Fruit fly (Drosophila melanogaster) whole organism, embryonic: Measurements from ENCODE around the gene Peritrophin-15a.
A peak's percentile ranks its signal among the peaks of the same experiment; 100 is the strongest.

Source experiments
- ATbp ChIP-seq: fragments of 200-800 bp; sonication (Bioruptor generic); optimal IDR thresholded peaks from 2 replicates; lab custom pipeline; 2017; ENCODE audit warnings: missing biosample characterization, mild to moderate bottlenecking, missing genetic modification characterization, missing genetic modification reagents
- Atf3 ChIP-seq: fragments of 200-800 bp; sonication (Bioruptor generic); optimal IDR thresholded peaks from 3 replicates; lab custom pipeline; 2016; ENCODE audit warnings: missing biosample characterization, missing genetic modification characterization
- Atf6 ChIP-seq: fragments of 200-800 bp; sonication (Bioruptor generic); IDR thresholded peaks from 2 replicates; pipeline ENCODE4 v1.3.6; 2022; ENCODE audit warnings: missing biosample characterization, missing genetic modification characterization
- CG10209 ChIP-seq: fragments of 200-800 bp; sonication (Bioruptor generic); optimal IDR thresholded peaks from 3 replicates; lab custom pipeline; 2017; ENCODE audit warnings: missing biosample characterization, mild to moderate bottlenecking, missing genetic modification characterization, missing genetic modification reagents
- CG10267 ChIP-seq: fragments of 200-800 bp; sonication (Bioruptor generic); optimal IDR thresholded peaks from 2 replicates; lab custom pipeline; 2018; ENCODE audit warnings: missing biosample characterization, mild to moderate bottlenecking, missing genetic modification characterization, moderate library complexity
- CG13287 ChIP-seq: fragments of 200-800 bp; sonication (Bioruptor generic); IDR thresholded peaks from 2 replicates; pipeline ENCODE4 v1.3.6; 2022; ENCODE audit warnings: missing biosample characterization, missing genetic modification characterization; ENCODE audit not compliant: partially characterized antibody
- CG13424 ChIP-seq: fragments of 200-800 bp; sonication (Bioruptor generic); optimal IDR thresholded peaks from 2 replicates; lab custom pipeline; 2019; ENCODE audit warnings: missing biosample characterization, mild to moderate bottlenecking, missing genetic modification characterization, moderate library complexity
- CG14710 ChIP-seq: fragments of 200-800 bp; sonication (Bioruptor generic); optimal IDR thresholded peaks from 3 replicates; lab custom pipeline; 2019; ENCODE audit warnings: missing biosample characterization, mild to moderate bottlenecking, missing genetic modification characterization, moderate library complexity
- CG15269 ChIP-seq: fragments of 200-800 bp; sonication (Bioruptor generic); optimal IDR thresholded peaks from 2 replicates; lab custom pipeline; 2018; ENCODE audit warnings: missing biosample characterization, mild to moderate bottlenecking, missing genetic modification characterization, moderate library complexity
- CG1529 ChIP-seq: fragments of 200-800 bp; sonication (Bioruptor generic); optimal IDR thresholded peaks from 3 replicates; lab custom pipeline; 2018; ENCODE audit warnings: missing biosample characterization, missing genetic modification characterization
- CG1603 ChIP-seq: fragments of 200-800 bp; sonication (Bioruptor generic); optimal IDR thresholded peaks from 2 replicates; lab custom pipeline; 2019; ENCODE audit warnings: missing biosample characterization, mild to moderate bottlenecking, missing genetic modification characterization, moderate library complexity
- CG16779 ChIP-seq: fragments of 200-800 bp; sonication (Bioruptor generic); IDR thresholded peaks from 2 replicates; pipeline ENCODE4 v1.3.6; 2022; ENCODE audit warnings: missing biosample characterization, missing genetic modification characterization
- CG17385 ChIP-seq: fragments of 200-800 bp; sonication (Bioruptor generic); optimal IDR thresholded peaks from 3 replicates; lab custom pipeline; 2018; ENCODE audit warnings: missing biosample characterization, mild to moderate bottlenecking, missing genetic modification characterization
- CG18011 ChIP-seq: fragments of 200-800 bp; sonication (Bioruptor generic); optimal IDR thresholded peaks from 2 replicates; lab custom pipeline; 2017; ENCODE audit warnings: missing biosample characterization, missing genetic modification characterization, mild to moderate bottlenecking, moderate library complexity, missing genotype
- CG18262 ChIP-seq: fragments of 200-800 bp; optimal IDR thresholded peaks from 3 replicates; lab custom pipeline; 2019; ENCODE audit warnings: missing biosample characterization, mild to moderate bottlenecking, missing genetic modification characterization, moderate library complexity
- CG2120 ChIP-seq: fragments of 200-800 bp; sonication (Bioruptor generic); optimal IDR thresholded peaks from 3 replicates; lab custom pipeline; 2016; ENCODE audit warnings: missing biosample characterization, missing genetic modification characterization
- CG2875 ChIP-seq: fragments of 200-800 bp; sonication (Bioruptor generic); optimal IDR thresholded peaks from 2 replicates; lab custom pipeline; 2017; ENCODE audit warnings: missing biosample characterization, mild to moderate bottlenecking, missing genetic modification characterization, missing genetic modification reagents
- CG30431 ChIP-seq: fragments of 200-800 bp; sonication (Bioruptor generic); optimal IDR thresholded peaks from 2 replicates; lab custom pipeline; 2017; ENCODE audit warnings: missing biosample characterization, missing genetic modification characterization
- CG31441 ChIP-seq: fragments of 200-800 bp; sonication (Bioruptor generic); IDR thresholded peaks from 2 replicates; pipeline ENCODE4 v1.3.6; 2022; ENCODE audit warnings: missing biosample characterization, missing genetic modification characterization
- CG33557 ChIP-seq: fragments of 200-800 bp; sonication (Bioruptor generic); optimal IDR thresholded peaks from 2 replicates; lab custom pipeline; 2019; ENCODE audit warnings: missing biosample characterization, mild to moderate bottlenecking, missing genetic modification characterization, moderate library complexity
- CG34224 ChIP-seq: fragments of 200-800 bp; sonication (Bioruptor generic); IDR thresholded peaks from 3 replicates; pipeline ENCODE4 v1.3.6; 2022; ENCODE audit warnings: missing biosample characterization, missing genetic modification characterization; ENCODE audit not compliant: partially characterized antibody
- CG8281 ChIP-seq: fragments of 200-800 bp; sonication (Bioruptor generic); optimal IDR thresholded peaks from 2 replicates; lab custom pipeline; 2018; ENCODE audit warnings: missing biosample characterization, mild to moderate bottlenecking, missing genetic modification characterization, moderate library complexity
- CG8388 ChIP-seq: fragments of 200-800 bp; sonication (Bioruptor generic); optimal IDR thresholded peaks from 2 replicates; lab custom pipeline; 2019; ENCODE audit warnings: missing biosample characterization, mild to moderate bottlenecking, missing genetic modification characterization, moderate library complexity
- CG9876 ChIP-seq: fragments of 200-800 bp; sonication (Bioruptor generic); optimal IDR thresholded peaks from 2 replicates; lab custom pipeline; 2016; ENCODE audit warnings: missing biosample characterization, missing genetic modification characterization
- CrebB ChIP-seq: fragments of 200-800 bp; sonication (Bioruptor generic); optimal IDR thresholded peaks from 3 replicates; lab custom pipeline; 2018; ENCODE audit warnings: missing biosample characterization, mild to moderate bottlenecking, missing genetic modification characterization
- D ChIP-seq, 2 experiments: fragments of 200-800 bp in 1 of 2; fragments of >200 bp in 1 of 2; sonication (Bioruptor generic) in 1 of 2; optimal IDR thresholded peaks; 2 replicates in 1 of 2; 3 replicates in 1 of 2; lab custom pipeline; 2017; ENCODE audit warnings: mild to moderate bottlenecking in 1 of 2, missing biosample characterization in 1 of 2, missing genetic modification characterization in 1 of 2, missing genetic modification reagents in 1 of 2
- Fer3 ChIP-seq: fragments of 200-800 bp; sonication (Bioruptor generic); optimal IDR thresholded peaks from 2 replicates; lab custom pipeline; 2018; ENCODE audit warnings: missing biosample characterization, mild to moderate bottlenecking, missing genetic modification characterization, moderate library complexity
- Hr51 ChIP-seq, 2 experiments: fragments of 200-800 bp; sonication (Bioruptor generic); optimal IDR thresholded peaks; 2 replicates in 1 of 2; 3 replicates in 1 of 2; lab custom pipeline; 2016 to 2018; ENCODE audit warnings: missing biosample characterization in 2 of 2, missing genetic modification characterization in 2 of 2, mild to moderate bottlenecking in 1 of 2, moderate library complexity in 1 of 2
- Mes4 ChIP-seq: fragments of 200-800 bp; sonication (Bioruptor generic); optimal IDR thresholded peaks from 2 replicates; lab custom pipeline; 2016; ENCODE audit warnings: missing biosample characterization, missing genetic modification characterization
- Nf-YA ChIP-seq: fragments of 200-800 bp; sonication (Bioruptor generic); IDR thresholded peaks from 2 replicates; pipeline ENCODE4 v1.3.6; 2022; ENCODE audit warnings: missing biosample characterization, missing genetic modification characterization
- Nf-YC ChIP-seq: fragments of 200-800 bp; optimal IDR thresholded peaks from 3 replicates; lab custom pipeline; 2019; ENCODE audit warnings: missing biosample characterization, mild to moderate bottlenecking, missing genetic modification characterization, moderate library complexity
- Rfx ChIP-seq: fragments of 200-800 bp; sonication (Bioruptor generic); IDR thresholded peaks from 2 replicates; pipeline ENCODE4 v1.3.6; 2022; ENCODE audit warnings: missing biosample characterization, missing genetic modification characterization
- Scr ChIP-seq: fragments of 200-800 bp; sonication (Bioruptor generic); IDR thresholded peaks from 2 replicates; pipeline ENCODE4 v1.3.6; 2022; ENCODE audit warnings: missing biosample characterization, missing genetic modification characterization; ENCODE audit not compliant: partially characterized antibody
- Sox100B ChIP-seq: fragments of 200-800 bp; sonication (Bioruptor generic); optimal IDR thresholded peaks from 3 replicates; lab custom pipeline; 2018; ENCODE audit warnings: missing biosample characterization, mild to moderate bottlenecking, missing genetic modification characterization
- ap ChIP-seq: fragments of 200-800 bp; sonication (Bioruptor generic); IDR thresholded peaks from 2 replicates; pipeline ENCODE4 v1.3.6; 2022; ENCODE audit warnings: missing biosample characterization, missing genetic modification characterization
- croc ChIP-seq: fragments of 200-800 bp; sonication (Bioruptor generic); conservative IDR thresholded peaks from 3 replicates; pipeline ENCODE4 v1.3.6; 2022; ENCODE audit warnings: missing biosample characterization, missing genetic modification characterization
- crp ChIP-seq, 2 experiments: fragments of 200-800 bp; sonication (Bioruptor generic); optimal IDR thresholded peaks; 2 replicates in 1 of 2; 3 replicates in 1 of 2; lab custom pipeline; 2017; ENCODE audit warnings: missing biosample characterization in 2 of 2, missing genetic modification characterization in 2 of 2, mild to moderate bottlenecking in 1 of 2, moderate library complexity in 1 of 2
- dan ChIP-seq: fragments of 200-800 bp; sonication (Bioruptor generic); IDR thresholded peaks from 2 replicates; pipeline ENCODE4 v1.3.6; 2022; ENCODE audit warnings: missing biosample characterization, missing genetic modification characterization
- eve ChIP-seq, 2 experiments: fragments of >200 bp; optimal IDR thresholded peaks; 2 replicates each; lab custom pipeline; 2017; ENCODE audit warnings: missing biosample characterization in 2 of 2, missing genetic modification characterization in 2 of 2
- grn ChIP-seq: fragments of 200-800 bp; sonication (Bioruptor generic); optimal IDR thresholded peaks from 3 replicates; lab custom pipeline; 2017; ENCODE audit warnings: missing biosample characterization, missing genetic modification characterization
- insv ChIP-seq, 2 experiments: fragments of 200-800 bp; sonication (Bioruptor generic); optimal IDR thresholded peaks; 3 replicates each; lab custom pipeline; 2016 to 2018; ENCODE audit warnings: missing biosample characterization in 2 of 2, missing genetic modification characterization in 2 of 2
- lola ChIP-seq, 3 experiments: fragments of >200 bp in 2 of 3; fragments of 200-800 bp in 1 of 3; sonication (Bioruptor generic) in 1 of 3; optimal IDR thresholded peaks; 2 replicates each; lab custom pipeline; 2017 to 2019; ENCODE audit warnings: missing biosample characterization in 3 of 3, missing genetic modification characterization in 3 of 3, mild to moderate bottlenecking in 1 of 3, moderate library complexity in 1 of 3
- odd ChIP-seq: fragments of 200-800 bp; sonication (Bioruptor generic); optimal IDR thresholded peaks from 2 replicates; lab custom pipeline; 2017; ENCODE audit warnings: missing biosample characterization, mild to moderate bottlenecking, missing genetic modification characterization
- pho ChIP-seq: fragments of 200-800 bp; sonication (Bioruptor generic); optimal IDR thresholded peaks from 2 replicates; lab custom pipeline; 2016; ENCODE audit warnings: missing biosample characterization, missing genetic modification characterization
- seq ChIP-seq: fragments of 200-800 bp; sonication (Bioruptor generic); IDR thresholded peaks from 2 replicates; pipeline ENCODE4 v1.3.6; 2022; ENCODE audit warnings: missing biosample characterization, missing genetic modification characterization
- vfl ChIP-seq: fragments of 200-800 bp; sonication (Bioruptor generic); optimal IDR thresholded peaks from 2 replicates; lab custom pipeline; 2016; ENCODE audit warnings: missing biosample characterization, missing genetic modification characterization
- vvl ChIP-seq: fragments of 200-800 bp; sonication (Bioruptor generic); IDR thresholded peaks from 2 replicates; pipeline ENCODE4 v1.3.6; 2022; ENCODE audit warnings: missing biosample characterization, missing genetic modification characterization
- wek ChIP-seq: fragments of 200-800 bp; sonication (Bioruptor generic); optimal IDR thresholded peaks from 3 replicates; lab custom pipeline; 2018; ENCODE audit warnings: missing biosample characterization, mild to moderate bottlenecking, missing genetic modification characterization, moderate library complexity

The Peritrophin-15a gene

DNA sequence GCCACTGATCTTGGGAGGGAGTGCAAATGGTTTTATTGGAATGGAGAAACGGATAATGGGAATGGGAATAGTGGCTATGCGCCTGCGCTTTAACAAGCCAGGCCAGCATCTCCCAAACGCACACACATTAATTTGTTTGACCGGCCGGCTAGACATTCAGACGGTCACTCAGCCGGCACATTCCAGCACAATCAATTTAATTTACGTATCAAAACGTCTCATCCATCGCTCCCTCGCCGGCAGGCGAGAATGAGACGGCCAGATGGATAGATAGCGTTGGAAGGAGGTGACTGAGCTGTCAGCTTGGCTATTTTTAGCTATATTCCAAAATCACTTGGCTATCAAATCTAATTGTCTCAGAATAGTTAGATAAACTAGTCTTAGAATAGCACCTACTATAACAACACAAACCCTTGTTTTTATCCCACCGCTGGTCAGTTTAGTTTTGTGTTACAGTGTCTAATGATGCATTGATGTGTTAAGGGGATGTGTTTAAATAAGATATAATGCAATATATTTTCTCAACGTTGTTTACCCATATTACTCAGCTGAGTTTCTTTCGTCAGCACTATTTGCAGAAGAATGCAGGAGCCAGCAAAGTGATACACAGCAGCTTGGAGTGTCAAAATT is 27.7 kb upstream of the Peritrophin-15a start (continued):
- TF ChIP-seq CG30431 (GFP tag; lab: Kevin White, UChicago) (no peak), CG2120 (no peak), CG18262 (tag; lab: Kevin White, UChicago) (peak; percentile 42), pho (GFP tag; lab: Kevin White, UChicago) (no peak), CG10267 (tag; lab: Kevin White, UChicago) (no peak), Scr (GFP tag; lab: Robert Waterston, UW) (no peak), Atf6 (GFP tag; lab: Robert Waterston, UW) (no peak), Fer3 (tag; lab: Kevin White, UChicago) (no peak), CG14710 (tag; lab: Kevin White, UChicago) (peak; percentile 39), CG16779 (GFP tag; lab: Robert Waterston, UW) (no peak), CG1529 (GFP tag; lab: Kevin White, UChicago) (peak; percentile 27), CG10209 (no peak), ap (GFP tag; lab: Robert Waterston, UW) (no peak), vvl (0 out of 2 replicates have a peak, but pooled peaks have one; percentile 6), CG9876 (GFP tag; lab: Kevin White, UChicago) (no peak), CG2875 (GFP tag; lab: Kevin White, UChicago) (peak; percentile 53), ATbp (GFP tag; lab: Kevin White, UChicago) (peak; percentile 71), Sox100B (GFP tag; lab: Kevin White, UChicago) (peak; percentile 21), CG15269 (tag; lab: Kevin White, UChicago) (no peak), CG31441 (GFP tag; lab: Robert Waterston, UW) (0 out of 2 replicates have a peak, but pooled peaks have one; percentile 20), wek (peak; percentile 28), CG17385 (GFP tag; lab: Kevin White, UChicago) (no peak), CG34224 (GFP tag; lab: Robert Waterston, UW) (no peak), insv (GFP tag; optimal IDR thresholded peaks at IDR 0.05; lab: Kevin White, UChicago) (no peak), eve (GFP tag; optimal IDR thresholded peaks at IDR 0.05; lab: Kevin White, UChicago) (peak in 1 of 2 experiments; percentile 67), CG1603 (tag; lab: Kevin White, UChicago) (peak; percentile 34), CG13287 (GFP tag; lab: Robert Waterston, UW) (no peak), Nf-YA (GFP tag; lab: Robert Waterston, UW) (no peak), lola (GFP tag; optimal IDR thresholded peaks at IDR 0.05; lab: Kevin White, UChicago) (peak in 1 of 3 experiments; percentile 38), odd (GFP tag; lab: Kevin White, UChicago) (no peak), CG13424 (peak; percentile 14), D (optimal IDR thresholded peaks at IDR 0.05; lab: Kevin White, UChicago) (peak; percentile 43), D (GFP tag; optimal IDR thresholded peaks at IDR 0.05; lab: Kevin White, UChicago) (no peak), crp (GFP tag; optimal IDR thresholded peaks at IDR 0.05; lab: Kevin White, UChicago) (no peak), CrebB (tag; lab: Kevin White, UChicago) (peak; percentile 6), CG18011 (GFP tag; lab: Kevin White, UChicago) (no peak), grn (GFP tag; lab: Kevin White, UChicago) (peak; percentile 55), Mes4 (GFP tag; lab: Kevin White, UChicago) (peak; percentile 9), Atf3 (no peak), Rfx (GFP tag; lab: Robert Waterston, UW) (no peak), dan (no peak), Hr51 (GFP tag; optimal IDR thresholded peaks at IDR 0.05; lab: Kevin White, UChicago) (no peak), CG8281 (tag; lab: Kevin White, UChicago) (peak; percentile 22), CG33557 (GFP tag; lab: Kevin White, UChicago) (peak; percentile 29), Nf-YC (tag; lab: Kevin White, UChicago) (no peak), CG8388 (GFP tag; lab: Kevin White, UChicago) (peak; percentile 3), seq (GFP tag; lab: Robert Waterston, UW) (no peak), vfl (GFP tag; lab: Kevin White, UChicago) (no peak), croc (GFP tag; lab: Robert Waterston, UW) (no peak)
